Fruit fly (Drosophila melanogaster) whole organism, embryonic: ENCODE measurements around the gene CG31549.
A peak's percentile ranks its signal among the peaks of the same experiment; 100 is the strongest.

Experiments used
- Abd-B ChIP-seq: fragments of 200-800 bp; sonication (Bioruptor generic); optimal IDR thresholded peaks from 2 replicates; lab custom pipeline; 2018; ENCODE audit warnings: missing biosample characterization, mild to moderate bottlenecking, missing genetic modification characterization, moderate library complexity
- CG10267 ChIP-seq: fragments of 200-800 bp; sonication (Bioruptor generic); optimal IDR thresholded peaks from 2 replicates; lab custom pipeline; 2018; ENCODE audit warnings: missing biosample characterization, mild to moderate bottlenecking, missing genetic modification characterization, moderate library complexity
- CG10654 ChIP-seq: fragments of 200-800 bp; sonication (Bioruptor generic); optimal IDR thresholded peaks from 2 replicates; lab custom pipeline; 2016; ENCODE audit warnings: missing biosample characterization, missing genetic modification characterization
- CG10959 ChIP-seq: fragments of 200-800 bp; sonication (Bioruptor generic); IDR thresholded peaks from 2 replicates; pipeline ENCODE4 v1.3.6; 2022; ENCODE audit warnings: missing biosample characterization, missing genetic modification characterization
- CG11456 ChIP-seq: fragments of 200-800 bp; sonication (Bioruptor generic); IDR thresholded peaks from 3 replicates; pipeline ENCODE4 v1.3.6; 2022; ENCODE audit warnings: missing biosample characterization, missing genetic modification characterization
- CG12104 ChIP-seq: fragments of 200-800 bp; sonication (Bioruptor generic); optimal IDR thresholded peaks from 3 replicates; lab custom pipeline; 2016; ENCODE audit warnings: missing biosample characterization, missing genetic modification characterization
- CG12155 ChIP-seq: fragments of 200-800 bp; sonication (Bioruptor generic); optimal IDR thresholded peaks from 3 replicates; lab custom pipeline; 2016; ENCODE audit warnings: missing biosample characterization, missing genetic modification characterization
- CG12219 ChIP-seq: fragments of 200-800 bp; sonication (Bioruptor generic); optimal IDR thresholded peaks from 3 replicates; lab custom pipeline; 2018; ENCODE audit warnings: missing biosample characterization, mild to moderate bottlenecking, missing genetic modification characterization
- CG13123 ChIP-seq: fragments of 200-800 bp; sonication (Bioruptor generic); optimal IDR thresholded peaks from 2 replicates; lab custom pipeline; 2016; ENCODE audit warnings: missing biosample characterization, missing genetic modification characterization
- CG14965 ChIP-seq: fragments of 200-800 bp; sonication (Bioruptor generic); optimal IDR thresholded peaks from 2 replicates; lab custom pipeline; 2016; ENCODE audit warnings: missing biosample characterization, missing genetic modification characterization, borderline replicate concordance
- CG15514 ChIP-seq: fragments of 200-800 bp; sonication (Bioruptor generic); optimal IDR thresholded peaks from 3 replicates; lab custom pipeline; 2017; ENCODE audit warnings: missing biosample characterization, missing genetic modification characterization, mild to moderate bottlenecking, moderate library complexity, missing genetic modification reagents
- CG17359 ChIP-seq: fragments of 200-800 bp; sonication (Bioruptor generic); optimal IDR thresholded peaks from 3 replicates; lab custom pipeline; 2018; ENCODE audit warnings: missing biosample characterization, mild to moderate bottlenecking, missing genetic modification characterization, moderate library complexity
- CG18764 ChIP-seq: fragments of 200-800 bp; sonication (Bioruptor generic); optimal IDR thresholded peaks from 3 replicates; lab custom pipeline; 2016; ENCODE audit warnings: missing biosample characterization, missing genetic modification characterization
- CG2116 ChIP-seq: fragments of 200-800 bp; sonication (Bioruptor generic); optimal IDR thresholded peaks from 3 replicates; lab custom pipeline; 2018; ENCODE audit warnings: missing biosample characterization, mild to moderate bottlenecking, missing genetic modification characterization
- CG2129 ChIP-seq: fragments of 200-800 bp; sonication (Bioruptor generic); IDR thresholded peaks from 2 replicates; pipeline ENCODE4 v1.3.6; 2022; ENCODE audit warnings: missing biosample characterization, missing genetic modification characterization; ENCODE audit not compliant: partially characterized antibody
- CG2712 ChIP-seq: fragments of 200-800 bp; optimal IDR thresholded peaks from 3 replicates; lab custom pipeline; 2019; ENCODE audit warnings: missing biosample characterization, mild to moderate bottlenecking, missing genetic modification characterization, moderate library complexity
- CG31388 ChIP-seq: fragments of 200-800 bp; sonication (Bioruptor generic); optimal IDR thresholded peaks from 2 replicates; lab custom pipeline; 2016; ENCODE audit warnings: missing biosample characterization, missing genetic modification characterization
- CG3847 ChIP-seq: fragments of 200-800 bp; sonication (Bioruptor generic); IDR thresholded peaks from 2 replicates; pipeline ENCODE4 v1.3.6; 2022; ENCODE audit warnings: missing biosample characterization, missing genetic modification characterization
- CG4282 ChIP-seq: fragments of 200-800 bp; sonication (Bioruptor generic); optimal IDR thresholded peaks from 2 replicates; lab custom pipeline; 2016; ENCODE audit warnings: missing biosample characterization, missing genetic modification characterization
- CG7963 ChIP-seq: fragments of 200-800 bp; sonication (Bioruptor generic); IDR thresholded peaks from 3 replicates; pipeline ENCODE4 v1.3.6; 2022; ENCODE audit warnings: missing biosample characterization, missing genetic modification characterization; ENCODE audit not compliant: partially characterized antibody
- CG7987 ChIP-seq: fragments of 200-800 bp; sonication (Bioruptor generic); optimal IDR thresholded peaks from 2 replicates; lab custom pipeline; 2018; ENCODE audit warnings: missing biosample characterization, mild to moderate bottlenecking, missing genetic modification characterization, moderate library complexity
- CG8359 ChIP-seq: fragments of 200-800 bp; sonication (Bioruptor generic); optimal IDR thresholded peaks from 2 replicates; lab custom pipeline; 2017; ENCODE audit warnings: missing biosample characterization, mild to moderate bottlenecking, missing genetic modification characterization, borderline replicate concordance
- D19A ChIP-seq: fragments of 200-800 bp; optimal IDR thresholded peaks from 3 replicates; lab custom pipeline; 2019; ENCODE audit warnings: missing biosample characterization, mild to moderate bottlenecking, missing genetic modification characterization, moderate library complexity
- Dad ChIP-seq: fragments of 200-800 bp; sonication (Bioruptor generic); optimal IDR thresholded peaks from 3 replicates; lab custom pipeline; 2016; ENCODE audit warnings: missing biosample characterization, missing genetic modification characterization
- Hmx ChIP-seq: fragments of 200-800 bp; sonication (Bioruptor generic); optimal IDR thresholded peaks from 2 replicates; lab custom pipeline; 2016; ENCODE audit warnings: missing biosample characterization, missing genetic modification characterization
- Hr3 ChIP-seq: fragments of 200-800 bp; sonication (Bioruptor generic); optimal IDR thresholded peaks from 3 replicates; lab custom pipeline; 2016; ENCODE audit warnings: missing biosample characterization, missing genetic modification characterization
- Hr78 ChIP-seq, 2 experiments: fragments of 200-800 bp in 1 of 2; fragments of >200 bp in 1 of 2; sonication (Bioruptor generic) in 1 of 2; optimal IDR thresholded peaks; 2 replicates each; lab custom pipeline; 2017 to 2019; ENCODE audit warnings: missing biosample characterization in 2 of 2, missing genetic modification characterization in 2 of 2, mild to moderate bottlenecking in 1 of 2, moderate library complexity in 1 of 2
- Jarid2 ChIP-seq: fragments of 200-800 bp; sonication (Bioruptor generic); optimal IDR thresholded peaks from 3 replicates; lab custom pipeline; 2017; ENCODE audit warnings: mild to moderate bottlenecking, missing biosample characterization, missing genetic modification reagents, missing genetic modification characterization
- MESR4 ChIP-seq: fragments of 200-800 bp; sonication (Bioruptor generic); optimal IDR thresholded peaks from 2 replicates; lab custom pipeline; 2018; ENCODE audit warnings: missing biosample characterization, mild to moderate bottlenecking, missing genetic modification characterization, moderate library complexity
- Med ChIP-seq: fragments of 200-800 bp; sonication (Bioruptor generic); peaks from one replicate; lab custom pipeline; 2016; ENCODE audit warnings: missing biosample characterization, missing genetic modification characterization, mild to moderate bottlenecking, inconsistent platforms, moderate library complexity
- Mrtf ChIP-seq: fragments of 200-800 bp; sonication (Bioruptor generic); IDR thresholded peaks from 3 replicates; pipeline ENCODE4 v1.3.6; 2022; ENCODE audit warnings: missing biosample characterization, missing genetic modification characterization
- Nf-YC ChIP-seq: fragments of 200-800 bp; optimal IDR thresholded peaks from 3 replicates; lab custom pipeline; 2019; ENCODE audit warnings: missing biosample characterization, mild to moderate bottlenecking, missing genetic modification characterization, moderate library complexity
- Sin3A ChIP-seq: fragments of >200 bp; optimal IDR thresholded peaks from 2 replicates; lab custom pipeline; 2018
- ac ChIP-seq: fragments of 200-800 bp; sonication (Bioruptor generic); optimal IDR thresholded peaks from 3 replicates; lab custom pipeline; 2017; ENCODE audit warnings: missing biosample characterization, mild to moderate bottlenecking, missing genetic modification characterization
- amos ChIP-seq: fragments of 200-800 bp; sonication (Bioruptor generic); IDR thresholded peaks from 2 replicates; pipeline ENCODE4 v1.3.6; 2022; ENCODE audit warnings: missing biosample characterization, missing genetic modification characterization; ENCODE audit not compliant: partially characterized antibody
- ase ChIP-seq: fragments of 200-800 bp; sonication (Bioruptor generic); IDR thresholded peaks from 3 replicates; pipeline ENCODE4 v1.3.6; 2022; ENCODE audit warnings: missing biosample characterization, missing genetic modification characterization
- bbx ChIP-seq: fragments of 200-800 bp; sonication (Bioruptor generic); IDR thresholded peaks from 2 replicates; pipeline ENCODE4 v1.3.6; 2022; ENCODE audit warnings: missing biosample characterization, missing genetic modification characterization; ENCODE audit not compliant: partially characterized antibody
- bowl ChIP-seq: fragments of 200-800 bp; sonication (Bioruptor generic); IDR thresholded peaks from 2 replicates; pipeline ENCODE4 v1.3.6; 2022; ENCODE audit warnings: missing biosample characterization, missing genetic modification characterization
- fd96Cb ChIP-seq: fragments of 200-800 bp; sonication (Bioruptor generic); optimal IDR thresholded peaks from 2 replicates; lab custom pipeline; 2018; ENCODE audit warnings: missing biosample characterization, mild to moderate bottlenecking, missing genetic modification characterization, moderate library complexity
- ftz-f1 ChIP-seq: fragments of 200-800 bp; sonication (Bioruptor generic); optimal IDR thresholded peaks from 2 replicates; lab custom pipeline; 2016; ENCODE audit warnings: missing biosample characterization, missing genetic modification characterization
- gro ChIP-seq: fragments of 200-800 bp; sonication (Bioruptor generic); optimal IDR thresholded peaks from 2 replicates; lab custom pipeline; 2016; ENCODE audit warnings: missing biosample characterization, missing genetic modification characterization
- hb ChIP-seq: fragments of 200-800 bp; sonication (Bioruptor generic); IDR thresholded peaks from 3 replicates; pipeline ENCODE4 v1.3.6; 2022; ENCODE audit warnings: missing biosample characterization, missing genetic modification characterization; ENCODE audit not compliant: partially characterized antibody
- her ChIP-seq: fragments of 200-800 bp; sonication (Bioruptor generic); optimal IDR thresholded peaks from 2 replicates; lab custom pipeline; 2016; ENCODE audit warnings: missing biosample characterization, missing genetic modification characterization
- lbe ChIP-seq: fragments of 200-800 bp; sonication (Bioruptor generic); optimal IDR thresholded peaks from 2 replicates; lab custom pipeline; 2016; ENCODE audit warnings: missing biosample characterization, mild to moderate bottlenecking, missing genetic modification characterization
- lmd ChIP-seq: fragments of 200-800 bp; sonication (Bioruptor generic); IDR thresholded peaks from 2 replicates; pipeline ENCODE4 v1.3.6; 2022; ENCODE audit warnings: missing biosample characterization, missing genetic modification characterization
- pan ChIP-seq, 4 experiments: fragments of >200 bp in 3 of 4; fragments of 200-800 bp in 1 of 4; sonication (Bioruptor generic) in 1 of 4; optimal IDR thresholded peaks in 3 of 4; IDR thresholded peaks in 1 of 4; 2 replicates each; pipeline versions ENCODE4 v1.3.6 to Lab custom; 2017 to 2022; ENCODE audit warnings: missing biosample characterization in 2 of 4, missing genetic modification characterization in 2 of 4, mixed read lengths in 1 of 4
- salm ChIP-seq: fragments of 200-800 bp; sonication (Bioruptor generic); optimal IDR thresholded peaks from 2 replicates; lab custom pipeline; 2018; ENCODE audit warnings: missing biosample characterization, mild to moderate bottlenecking, missing genetic modification characterization
- slou ChIP-seq: fragments of 200-800 bp; sonication (Bioruptor generic); optimal IDR thresholded peaks from 3 replicates; lab custom pipeline; 2016; ENCODE audit warnings: missing biosample characterization, missing genetic modification characterization
- sna ChIP-seq: fragments of 200-800 bp; sonication (Bioruptor generic); IDR thresholded peaks from 2 replicates; pipeline ENCODE4 v1.3.6; 2022; ENCODE audit warnings: missing biosample characterization, missing genetic modification characterization; ENCODE audit not compliant: partially characterized antibody
- sr ChIP-seq: fragments of 200-800 bp; sonication (Bioruptor generic); IDR thresholded peaks from 3 replicates; pipeline ENCODE4 v1.3.6; 2022; ENCODE audit warnings: missing biosample characterization, missing genetic modification characterization

The CG31549 gene

DNA sequence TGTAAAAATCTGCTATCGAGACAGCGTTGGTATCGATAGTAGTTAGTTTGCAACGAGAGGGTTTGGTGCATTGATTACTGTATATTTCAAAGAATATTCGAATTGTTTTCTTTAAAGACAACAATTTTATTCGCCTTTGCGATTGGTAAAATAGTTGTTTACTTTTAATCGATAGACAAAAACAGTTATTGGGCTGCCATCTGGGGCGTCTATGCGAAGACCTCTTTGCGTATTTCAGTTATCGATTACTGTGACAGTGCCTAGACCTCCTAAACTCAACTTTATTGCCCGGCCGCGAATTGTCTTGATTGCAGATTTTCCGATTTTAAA, 18.9 kb upstream of the CG31549 start, which contains the start of gene Atu (continued):
- TF ChIP-seq Nf-YC (tag; lab: Kevin White, UChicago) (peak; percentile 52), gro (GFP tag; lab: Kevin White, UChicago) (peak; percentile 25), D19A (tag; lab: Kevin White, UChicago) (peak; percentile 33), bbx (peak; percentile 83), CG2712 (tag; lab: Kevin White, UChicago) (peak; percentile 49), MESR4 (GFP tag; lab: Kevin White, UChicago) (peak; percentile 24), Hr3 (peak; percentile 42), lmd (no peak), ac (GFP tag; lab: Kevin White, UChicago) (no peak), Mrtf (GFP tag; lab: Robert Waterston, UW) (no peak), amos (GFP tag; lab: Robert Waterston, UW) (peak; percentile 87), Abd-B (GFP tag; lab: Kevin White, UChicago) (peak; percentile 73), CG2129 (GFP tag; lab: Robert Waterston, UW) (peak; percentile 89), Hr78 (GFP tag; optimal IDR thresholded peaks at IDR 0.05; lab: Kevin White, UChicago) (peak in 1 of 2 experiments; percentile 22), CG17359 (peak; percentile 24), CG13123 (GFP tag; lab: Kevin White, UChicago) (no peak), bowl (no peak), CG7987 (GFP tag; lab: Kevin White, UChicago) (no peak), salm (tag; lab: Kevin White, UChicago) (no peak), CG15514 (GFP tag; lab: Kevin White, UChicago) (peak; percentile 71), Med (GFP tag; lab: Kevin White, UChicago) (peak; percentile 91), CG14965 (GFP tag; lab: Kevin White, UChicago) (no peak), lbe (peak; percentile 54), ftz-f1 (GFP tag; lab: Kevin White, UChicago) (no peak), sna (GFP tag; lab: Robert Waterston, UW) (peak; percentile 93), CG11456 (GFP tag; lab: Robert Waterston, UW) (no peak), CG8359 (no peak), CG7963 (peak; percentile 84), slou (GFP tag; lab: Kevin White, UChicago) (no peak), CG10267 (tag; lab: Kevin White, UChicago) (peak; percentile 61), CG31388 (GFP tag; lab: Kevin White, UChicago) (no peak), her (GFP tag; lab: Kevin White, UChicago) (peak; percentile 10), CG12104 (GFP tag; lab: Kevin White, UChicago) (no peak), CG3847 (GFP tag; lab: Robert Waterston, UW) (peak; percentile 62), CG10654 (GFP tag; lab: Kevin White, UChicago) (no peak), CG18764 (peak; percentile 29), hb (peak; percentile 94), Jarid2 (GFP tag; lab: Kevin White, UChicago) (no peak), ase (GFP tag; lab: Robert Waterston, UW) (no peak), fd96Cb (tag; lab: Kevin White, UChicago) (no peak), CG4282 (no peak), Dad (GFP tag; lab: Kevin White, UChicago) (peak; percentile 32), CG12219 (GFP tag; lab: Kevin White, UChicago) (no peak), CG10959 (GFP tag; lab: Robert Waterston, UW) (no peak), Sin3A (lab: Kevin White, UChicago) (peak; percentile 92), sr (no peak), pan (optimal IDR thresholded peaks at IDR 0.05; lab: Kevin White, UChicago) (no peak), pan (GFP tag; optimal IDR thresholded peaks at IDR 0.05 in 1 of 2, IDR thresholded peaks at IDR 0.05 in 1 of 2) (peak in 1 of 2 experiments; percentile 17), Hmx (GFP tag; lab: Kevin White, UChicago) (no peak), CG12155 (peak; percentile 72), CG2116 (GFP tag; lab: Kevin White, UChicago) (peak; percentile 98)
